Fruit fly (Drosophila melanogaster) whole organism, prepupa: ENCODE data around the gene CG11263.

Source experiments
- CG10631 ChIP-seq: fragments of 200-800 bp; sonication (Bioruptor generic); optimal IDR thresholded peaks from 2 replicates; lab custom pipeline; 2016; ENCODE audit warnings: missing biosample characterization, missing genetic modification characterization
- CG10669 ChIP-seq: fragments of 200-800 bp; sonication (Bioruptor generic); optimal IDR thresholded peaks from 3 replicates; lab custom pipeline; 2018; ENCODE audit warnings: missing biosample characterization, mild to moderate bottlenecking, missing genetic modification characterization, moderate library complexity
- CG11294 ChIP-seq: fragments of 200-800 bp; sonication (Bioruptor generic); IDR thresholded peaks from 2 replicates; pipeline ENCODE4 v1.3.6; 2022; ENCODE audit warnings: missing biosample characterization, missing genetic modification characterization
- CG11762 ChIP-seq: fragments of 200-800 bp; sonication (Bioruptor generic); optimal IDR thresholded peaks from 3 replicates; lab custom pipeline; 2016; ENCODE audit warnings: missing biosample characterization, missing genetic modification characterization; ENCODE audit not compliant: insufficient read depth
- CG11902 ChIP-seq: fragments of 200-800 bp; sonication (Bioruptor generic); optimal IDR thresholded peaks from 3 replicates; lab custom pipeline; 2016; ENCODE audit warnings: missing biosample characterization, missing genetic modification characterization
- CG1621 ChIP-seq: fragments of 200-800 bp; sonication (Bioruptor generic); optimal IDR thresholded peaks from 3 replicates; lab custom pipeline; 2018; ENCODE audit warnings: missing biosample characterization, mild to moderate bottlenecking, missing genetic modification characterization
- CG3032 ChIP-seq: fragments of 200-800 bp; optimal IDR thresholded peaks from 2 replicates; lab custom pipeline; 2019; ENCODE audit warnings: missing biosample characterization, mild to moderate bottlenecking, missing genetic modification characterization, moderate library complexity
- CG31627 ChIP-seq: fragments of 200-800 bp; sonication (Bioruptor generic); optimal IDR thresholded peaks from 3 replicates; lab custom pipeline; 2016; ENCODE audit warnings: missing biosample characterization, missing genetic modification characterization
- CG32006 ChIP-seq: fragments of 200-800 bp; sonication (Bioruptor generic); optimal IDR thresholded peaks from 3 replicates; lab custom pipeline; 2017; ENCODE audit warnings: missing biosample characterization, mild to moderate bottlenecking, missing genetic modification characterization
- CG34406 ChIP-seq: fragments of 200-800 bp; sonication (Bioruptor generic); optimal IDR thresholded peaks from 3 replicates; lab custom pipeline; 2016; ENCODE audit warnings: missing biosample characterization, missing genetic modification characterization
- CG6163 ChIP-seq: fragments of 200-800 bp; sonication (Bioruptor generic); IDR thresholded peaks from 3 replicates; pipeline ENCODE4 v1.3.6; 2022; ENCODE audit warnings: missing biosample characterization, missing genetic modification characterization
- CG6792 ChIP-seq: fragments of 200-800 bp; sonication (Bioruptor generic); optimal IDR thresholded peaks from 3 replicates; lab custom pipeline; 2016; ENCODE audit warnings: missing biosample characterization, missing genetic modification characterization
- CG6808 ChIP-seq: fragments of 200-800 bp; sonication (Bioruptor generic); optimal IDR thresholded peaks from 3 replicates; lab custom pipeline; 2017; ENCODE audit warnings: missing biosample characterization, missing genetic modification characterization, mild to moderate bottlenecking, moderate library complexity, missing genetic modification reagents
- CG6854 ChIP-seq: fragments of 200-800 bp; sonication (Bioruptor generic); optimal IDR thresholded peaks from 2 replicates; lab custom pipeline; 2017; ENCODE audit warnings: missing biosample characterization, mild to moderate bottlenecking, missing genetic modification characterization
- CG7368 ChIP-seq: fragments of 200-800 bp; sonication (Bioruptor generic); optimal IDR thresholded peaks from 3 replicates; lab custom pipeline; 2016; ENCODE audit warnings: missing biosample characterization, missing genetic modification characterization
- CG8119 ChIP-seq: fragments of 200-800 bp; sonication (Bioruptor generic); IDR thresholded peaks from 3 replicates; pipeline ENCODE4 v1.3.6; 2022; ENCODE audit warnings: missing biosample characterization, missing genetic modification characterization
- CG8319 ChIP-seq: fragments of 200-800 bp; sonication (Bioruptor generic); optimal IDR thresholded peaks from 3 replicates; lab custom pipeline; 2016; ENCODE audit warnings: missing biosample characterization, missing genetic modification characterization
- CG8632 ChIP-seq: fragments of 200-800 bp; sonication (Bioruptor generic); optimal IDR thresholded peaks from 3 replicates; lab custom pipeline; 2016; ENCODE audit warnings: missing biosample characterization, missing genetic modification characterization
- CG9139 ChIP-seq: fragments of 200-800 bp; sonication (Bioruptor generic); optimal IDR thresholded peaks from 3 replicates; lab custom pipeline; 2017; ENCODE audit warnings: missing biosample characterization, mild to moderate bottlenecking, missing genetic modification characterization
- Eip78C ChIP-seq: fragments of 200-800 bp; sonication (Bioruptor generic); peaks from one replicate; lab custom pipeline; 2016; ENCODE audit warnings: missing biosample characterization, missing genetic modification characterization
- Eip93F ChIP-seq: fragments of 200-800 bp; sonication (Bioruptor generic); optimal IDR thresholded peaks from 2 replicates; lab custom pipeline; 2016; ENCODE audit warnings: missing biosample characterization, mild to moderate bottlenecking, missing genetic modification characterization
- Ets21C ChIP-seq: fragments of 200-800 bp; sonication (Bioruptor generic); optimal IDR thresholded peaks from 3 replicates; lab custom pipeline; 2016; ENCODE audit warnings: missing biosample characterization, missing genetic modification characterization
- Ets96B ChIP-seq: fragments of 200-800 bp; optimal IDR thresholded peaks from 2 replicates; lab custom pipeline; 2019; ENCODE audit warnings: missing biosample characterization, mild to moderate bottlenecking, missing genetic modification characterization, moderate library complexity
- Gug ChIP-seq: fragments of 200-800 bp; sonication (Bioruptor generic); IDR thresholded peaks from 2 replicates; pipeline ENCODE4 v1.3.6; 2022; ENCODE audit warnings: missing biosample characterization, missing genetic modification characterization
- Hr38 ChIP-seq: sonication (Bioruptor generic); optimal IDR thresholded peaks from 2 replicates; lab custom pipeline; 2016; ENCODE audit warnings: missing biosample characterization, missing genetic modification characterization
- Hr4 ChIP-seq: fragments of 200-800 bp; sonication (Bioruptor generic); optimal IDR thresholded peaks from 3 replicates; lab custom pipeline; 2016; ENCODE audit warnings: missing biosample characterization, missing genetic modification characterization
- Lpt ChIP-seq: fragments of 200-800 bp; sonication (Bioruptor generic); optimal IDR thresholded peaks from 3 replicates; lab custom pipeline; 2016; ENCODE audit warnings: missing biosample characterization, missing genetic modification characterization
- Met ChIP-seq: fragments of 200-800 bp; sonication (Bioruptor generic); optimal IDR thresholded peaks from 3 replicates; lab custom pipeline; 2016; ENCODE audit warnings: missing biosample characterization, missing genetic modification characterization
- OdsH ChIP-seq: fragments of 200-800 bp; sonication (Bioruptor generic); optimal IDR thresholded peaks from 3 replicates; lab custom pipeline; 2016; ENCODE audit warnings: missing biosample characterization, missing genetic modification characterization
- Smox ChIP-seq: fragments of 200-800 bp; sonication (Bioruptor generic); optimal IDR thresholded peaks from 3 replicates; lab custom pipeline; 2016; ENCODE audit warnings: missing biosample characterization, missing genetic modification characterization
- Sox102F ChIP-seq: fragments of 200-800 bp; sonication (Bioruptor generic); optimal IDR thresholded peaks from 2 replicates; lab custom pipeline; 2016; ENCODE audit warnings: missing biosample characterization, mild to moderate bottlenecking, missing genetic modification characterization
- Sox14 ChIP-seq: fragments of 200-800 bp; sonication (Bioruptor generic); optimal IDR thresholded peaks from 3 replicates; lab custom pipeline; 2016; ENCODE audit warnings: missing biosample characterization, missing genetic modification characterization
- Sox15 ChIP-seq: fragments of 200-800 bp; sonication (Bioruptor generic); optimal IDR thresholded peaks from 3 replicates; lab custom pipeline; 2016; ENCODE audit warnings: missing biosample characterization, missing genetic modification characterization
- achi ChIP-seq: fragments of 200-800 bp; sonication (Bioruptor generic); optimal IDR thresholded peaks from 3 replicates; lab custom pipeline; 2016; ENCODE audit warnings: missing biosample characterization, missing genetic modification characterization
- acj6 ChIP-seq: fragments of 200-800 bp; sonication (Bioruptor generic); optimal IDR thresholded peaks from 3 replicates; lab custom pipeline; 2016; ENCODE audit warnings: missing biosample characterization, missing genetic modification characterization
- dac ChIP-seq: fragments of 200-800 bp; sonication (Bioruptor generic); optimal IDR thresholded peaks from 2 replicates; lab custom pipeline; 2017; ENCODE audit warnings: missing biosample characterization, mild to moderate bottlenecking, missing genetic modification characterization
- dsx ChIP-seq: fragments of 200-800 bp; optimal IDR thresholded peaks from 3 replicates; lab custom pipeline; 2019; ENCODE audit warnings: missing biosample characterization, mild to moderate bottlenecking, missing genetic modification characterization, moderate library complexity; ENCODE audit not compliant: poor library complexity, severe bottlenecking
- eg ChIP-seq: fragments of 200-800 bp; sonication (Bioruptor generic); IDR thresholded peaks from 3 replicates; pipeline ENCODE4 v1.3.6; 2022; ENCODE audit warnings: missing biosample characterization, missing genetic modification characterization
- esn ChIP-seq: fragments of 200-800 bp; sonication (Bioruptor generic); optimal IDR thresholded peaks from 2 replicates; lab custom pipeline; 2016; ENCODE audit warnings: missing biosample characterization, mild to moderate bottlenecking, missing genetic modification characterization, moderate library complexity
- fd59A ChIP-seq: fragments of 200-800 bp; sonication (Bioruptor generic); optimal IDR thresholded peaks from 2 replicates; lab custom pipeline; 2017; ENCODE audit warnings: missing biosample characterization, mild to moderate bottlenecking, missing genetic modification characterization, missing genetic modification reagents
- fd85E ChIP-seq: fragments of 200-800 bp; sonication (Bioruptor generic); optimal IDR thresholded peaks from 3 replicates; lab custom pipeline; 2016; ENCODE audit warnings: missing biosample characterization, missing genetic modification characterization
- net ChIP-seq: fragments of 200-800 bp; sonication (Bioruptor generic); optimal IDR thresholded peaks from 3 replicates; lab custom pipeline; 2016; ENCODE audit warnings: missing biosample characterization, missing genetic modification characterization
- pdm3 ChIP-seq: fragments of 200-800 bp; sonication (Bioruptor generic); optimal IDR thresholded peaks from 3 replicates; lab custom pipeline; 2016; ENCODE audit warnings: missing biosample characterization, missing genetic modification characterization
- salr ChIP-seq, 2 experiments: fragments of 200-800 bp; sonication (Bioruptor generic); optimal IDR thresholded peaks; 3 replicates each; lab custom pipeline; 2016 to 2018; ENCODE audit warnings: missing biosample characterization in 2 of 2, missing genetic modification characterization in 2 of 2, mild to moderate bottlenecking in 1 of 2
- spab ChIP-seq: fragments of 200-800 bp; sonication (Bioruptor generic); optimal IDR thresholded peaks from 2 replicates; lab custom pipeline; 2017; ENCODE audit warnings: missing biosample characterization, mild to moderate bottlenecking, missing genetic modification characterization, missing genetic modification reagents
- ss ChIP-seq, 2 experiments: fragments of 200-800 bp; sonication (Bioruptor generic); optimal IDR thresholded peaks; 2 replicates in 1 of 2; 3 replicates in 1 of 2; lab custom pipeline; 2017 to 2018; ENCODE audit warnings: mild to moderate bottlenecking in 2 of 2, missing biosample characterization in 2 of 2, missing genetic modification characterization in 2 of 2, moderate library complexity in 1 of 2
- svp ChIP-seq: fragments of 200-800 bp; sonication (Bioruptor generic); peaks from one replicate; lab custom pipeline; 2016; ENCODE audit warnings: missing biosample characterization, missing genetic modification characterization
- topi ChIP-seq: fragments of 200-800 bp; sonication (Bioruptor generic); optimal IDR thresholded peaks from 3 replicates; lab custom pipeline; 2016; ENCODE audit warnings: missing biosample characterization, missing genetic modification characterization
- vri ChIP-seq: fragments of 200-800 bp; sonication (Bioruptor generic); optimal IDR thresholded peaks from 3 replicates; lab custom pipeline; 2016; ENCODE audit warnings: missing biosample characterization, mild to moderate bottlenecking, missing genetic modification characterization

The CG11263 gene

dm6 chr3L:13046758-13047157 is 40.1 kb downstream of the CG11263 start, which contains the start of gene CG11279:
TSS of gene CG11279 (plus strand) at chr3L:13046977.
- TF ChIP-seq svp (GFP tag; lab: Kevin White, UChicago) (peak; percentile 7), CG6808 (GFP tag; lab: Kevin White, UChicago) (no peak), fd59A (no peak), dac (GFP tag; lab: Kevin White, UChicago) (no peak), pdm3 (GFP tag; lab: Kevin White, UChicago) (no peak)
- TF ChIP-seq, all 60 proteins: peak for 1

- TF ChIP-seq Eip78C (GFP tag; lab: Kevin White, UChicago) (peak; percentile 86), CG6808 (GFP tag; lab: Kevin White, UChicago) (peak; percentile 55), CG6163 (GFP tag; lab: Robert Waterston, UW) (no peak), CG7368 (GFP tag; lab: Kevin White, UChicago) (no peak), Eip93F (GFP tag; lab: Kevin White, UChicago) (no peak), eg (GFP tag; lab: Robert Waterston, UW) (no peak), Sox14 (GFP tag; lab: Kevin White, UChicago) (no peak), CG31627 (no peak), Hr38 (GFP tag; lab: Kevin White, UChicago) (no peak), net (peak; percentile 41), Ets21C (no peak), Gug (GFP tag; lab: Robert Waterston, UW) (no peak), Met (GFP tag; lab: Kevin White, UChicago) (peak; percentile 27), Sox15 (GFP tag; lab: Kevin White, UChicago) (no peak), CG8119 (GFP tag; lab: Robert Waterston, UW) (peak; percentile 47; the same call in 2 of the 3 replicates), pdm3 (GFP tag; lab: Kevin White, UChicago) (no peak), CG8632 (GFP tag; lab: Kevin White, UChicago) (peak; percentile 16), acj6 (GFP tag; lab: Kevin White, UChicago) (peak; percentile 30), CG10669 (GFP tag; lab: Kevin White, UChicago) (peak; percentile 32), fd59A (no peak), CG32006 (GFP tag; lab: Kevin White, UChicago) (peak; percentile 66), CG10631 (GFP tag; lab: Kevin White, UChicago) (peak; percentile 42), topi (GFP tag; lab: Kevin White, UChicago) (peak; percentile 32), Ets96B (peak; percentile 38), Hr4 (GFP tag; lab: Kevin White, UChicago) (no peak), OdsH (GFP tag; lab: Kevin White, UChicago) (no peak), CG11294 (GFP tag; lab: Robert Waterston, UW) (no peak), Sox102F (peak; percentile 3), CG34406 (GFP tag; lab: Kevin White, UChicago) (peak; percentile 3), CG9139 (GFP tag; lab: Kevin White, UChicago) (no peak), ss (GFP tag; optimal IDR thresholded peaks at IDR 0.05; lab: Kevin White, UChicago) (peak; percentile 36 to 41), CG1621 (tag; lab: Kevin White, UChicago) (peak; percentile 7), CG3032 (tag; lab: Kevin White, UChicago) (peak; percentile 35), CG11762 (no peak), CG8319 (no peak), dsx (GFP tag; lab: Kevin White, UChicago) (peak; percentile 35), CG11902 (GFP tag; lab: Kevin White, UChicago) (no peak), CG6792 (peak; percentile 11), achi (GFP tag; lab: Kevin White, UChicago) (peak; percentile 39), dac (GFP tag; lab: Kevin White, UChicago) (no peak), spab (peak; percentile 37), CG6854 (GFP tag; lab: Kevin White, UChicago) (no peak), vri (GFP tag; lab: Kevin White, UChicago) (peak; percentile 15), Lpt (GFP tag; lab: Kevin White, UChicago) (peak; percentile 16), salr (GFP tag; optimal IDR thresholded peaks at IDR 0.05; lab: Kevin White, UChicago) (peak in 1 of 2 experiments; percentile 11), Smox (GFP tag; lab: Kevin White, UChicago) (peak; percentile 28), fd85E (GFP tag; lab: Kevin White, UChicago) (no peak), svp (GFP tag; lab: Kevin White, UChicago) (peak; percentile 80), esn (GFP tag; lab: Kevin White, UChicago) (peak; percentile 38)
Measured at dm6 chr3L:13049671-13050070, 43.1 kb downstream of the CG11263 start.
